Worm (Caenorhabditis elegans) whole organism, L1 larva: ENCODE data around the gene F45D3.4.

ENCODE experiments used
- fkh-8 ChIP-seq: sonication (generic microtip); optimal IDR thresholded peaks from 2 replicates; lab custom pipeline; 2016; ENCODE audit warnings: mild to moderate bottlenecking, missing genetic modification characterization, missing compliant biosample characterization
- hlh-17 ChIP-seq: fragments of 200-800 bp; sonication (Bioruptor generic); optimal IDR thresholded peaks from 2 replicates; lab custom pipeline; 2018; ENCODE audit warnings: missing genetic modification characterization, mild to moderate bottlenecking, missing compliant biosample characterization, moderate library complexity, borderline replicate concordance
- nhr-77 ChIP-seq: fragments of 150-350 bp; optimal IDR thresholded peaks from 2 replicates; lab custom pipeline; 2014; ENCODE audit warnings: missing biosample characterization, missing genetic modification characterization
- nhr-90 ChIP-seq: sonication (generic microtip); optimal IDR thresholded peaks from 2 replicates; lab custom pipeline; 2016; ENCODE audit warnings: mild to moderate bottlenecking, missing genetic modification characterization, missing compliant biosample characterization; ENCODE audit not compliant: poor library complexity

DNA sequence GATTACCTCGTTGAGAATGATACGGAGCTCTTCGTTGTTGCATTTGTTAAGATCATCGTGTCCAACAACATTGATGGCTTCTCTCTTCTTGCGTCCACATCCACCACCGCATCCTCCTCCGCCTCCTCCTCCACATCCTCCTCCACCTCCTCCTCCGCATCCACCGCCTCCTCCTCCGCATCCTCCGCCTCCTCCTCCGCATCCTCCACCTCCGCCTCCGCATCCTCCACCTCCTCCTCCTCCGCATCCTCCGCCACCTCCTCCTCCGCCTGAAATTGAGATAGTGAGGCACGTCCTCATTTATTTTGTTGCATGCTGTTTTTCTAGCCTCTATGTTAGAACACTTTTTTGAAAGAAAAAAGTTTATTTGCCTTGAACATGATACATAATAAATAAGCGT, 22.9 kb upstream of the F45D3.4 start:
- TF ChIP-seq nhr-90 (tag; lab: Kevin White, UChicago) (no peak), nhr-77 (no peak), hlh-17 (GFP tag; lab: Kevin White, UChicago) (no peak), fkh-8 (tag; lab: Kevin White, UChicago) (no peak)
